Fruit fly (Drosophila melanogaster) whole organism, pupa: ENCODE results near the gene kuz.

Experiments
- CG10348 ChIP-seq: fragments of 200-800 bp; sonication (Bioruptor generic); IDR thresholded peaks from 2 replicates; pipeline ENCODE4 v1.3.6; 2022; ENCODE audit warnings: missing biosample characterization, missing genetic modification characterization
- CG12605 ChIP-seq: fragments of 200-800 bp; sonication (Bioruptor generic); IDR thresholded peaks from 2 replicates; pipeline ENCODE4 v1.3.6; 2022; ENCODE audit warnings: missing biosample characterization, missing genetic modification characterization
- CG13204 ChIP-seq: fragments of 200-800 bp; sonication (Bioruptor generic); optimal IDR thresholded peaks from 2 replicates; lab custom pipeline; 2018; ENCODE audit warnings: missing biosample characterization, mild to moderate bottlenecking, missing genetic modification characterization, moderate library complexity
- CG14655 ChIP-seq: fragments of 200-800 bp; sonication (Bioruptor generic); optimal IDR thresholded peaks from 3 replicates; lab custom pipeline; 2017; ENCODE audit warnings: mild to moderate bottlenecking, missing biosample characterization, missing genetic modification reagents, missing genetic modification characterization
- CG15710 ChIP-seq: fragments of 200-800 bp; sonication (Bioruptor generic); optimal IDR thresholded peaks from 2 replicates; lab custom pipeline; 2018; ENCODE audit warnings: missing biosample characterization, mild to moderate bottlenecking, missing genetic modification characterization, moderate library complexity
- CG17806 ChIP-seq: fragments of 200-800 bp; sonication (Bioruptor generic); optimal IDR thresholded peaks from 2 replicates; lab custom pipeline; 2018; ENCODE audit warnings: missing biosample characterization, mild to moderate bottlenecking, missing genetic modification characterization, moderate library complexity
- CG32121 ChIP-seq: fragments of 200-800 bp; sonication (Bioruptor generic); IDR thresholded peaks from 2 replicates; pipeline ENCODE4 v1.3.6; 2022; ENCODE audit warnings: missing biosample characterization, missing genetic modification characterization
- CG34367 ChIP-seq: fragments of 200-800 bp; sonication (Bioruptor generic); optimal IDR thresholded peaks from 2 replicates; lab custom pipeline; 2018; ENCODE audit warnings: missing biosample characterization, mild to moderate bottlenecking, missing genetic modification characterization
- CG4496 ChIP-seq: fragments of 200-800 bp; sonication (Bioruptor generic); IDR thresholded peaks from 3 replicates; pipeline ENCODE4 v1.3.6; 2022; ENCODE audit warnings: missing biosample characterization, missing genetic modification characterization
- CG8159 ChIP-seq: fragments of 200-800 bp; sonication (Bioruptor generic); optimal IDR thresholded peaks from 3 replicates; lab custom pipeline; 2018; ENCODE audit warnings: missing biosample characterization, mild to moderate bottlenecking, missing genetic modification characterization, moderate library complexity
- CG8301 ChIP-seq: fragments of 200-800 bp; sonication (Bioruptor generic); optimal IDR thresholded peaks from 2 replicates; lab custom pipeline; 2018; ENCODE audit warnings: missing biosample characterization, mild to moderate bottlenecking, missing genetic modification characterization
- CG9948 ChIP-seq: fragments of 200-800 bp; sonication (Bioruptor generic); optimal IDR thresholded peaks from 2 replicates; lab custom pipeline; 2018; ENCODE audit warnings: missing biosample characterization, mild to moderate bottlenecking, missing genetic modification characterization, moderate library complexity
- D1 ChIP-seq: fragments of 200-800 bp; sonication (Bioruptor generic); optimal IDR thresholded peaks from 2 replicates; lab custom pipeline; 2018; ENCODE audit warnings: missing biosample characterization, mild to moderate bottlenecking, missing genetic modification characterization, moderate library complexity
- EcR ChIP-seq: fragments of 200-800 bp; sonication (Bioruptor generic); optimal IDR thresholded peaks from 3 replicates; lab custom pipeline; 2019; ENCODE audit warnings: missing biosample characterization, missing genetic modification characterization, mild to moderate bottlenecking, moderate library complexity, missing genetic modification reagents
- Ets98B ChIP-seq: fragments of 200-800 bp; sonication (Bioruptor generic); IDR thresholded peaks from 2 replicates; pipeline ENCODE4 v1.3.6; 2022; ENCODE audit warnings: missing biosample characterization, missing genetic modification characterization
- Pif1A ChIP-seq: fragments of 200-800 bp; sonication (Bioruptor generic); optimal IDR thresholded peaks from 3 replicates; lab custom pipeline; 2016; ENCODE audit warnings: missing biosample characterization, missing genetic modification characterization
- Pif1B ChIP-seq: fragments of 200-800 bp; sonication (Bioruptor generic); optimal IDR thresholded peaks from 3 replicates; lab custom pipeline; 2016; ENCODE audit warnings: missing biosample characterization, missing genetic modification characterization
- Snoo ChIP-seq: fragments of 200-800 bp; sonication (Bioruptor generic); optimal IDR thresholded peaks from 3 replicates; lab custom pipeline; 2017; ENCODE audit warnings: missing biosample characterization, mild to moderate bottlenecking, missing genetic modification characterization, inconsistent platforms
- fd96Ca ChIP-seq: fragments of 200-800 bp; sonication (Bioruptor generic); IDR thresholded peaks from 3 replicates; pipeline ENCODE4 v1.3.6; 2022; ENCODE audit warnings: missing biosample characterization, missing genetic modification characterization
- gl ChIP-seq: fragments of 200-800 bp; sonication (Bioruptor generic); optimal IDR thresholded peaks from 2 replicates; lab custom pipeline; 2018; ENCODE audit warnings: missing biosample characterization, mild to moderate bottlenecking, missing genetic modification characterization
- rn ChIP-seq: fragments of 200-800 bp; sonication (Bioruptor generic); IDR thresholded peaks from 2 replicates; pipeline ENCODE4 v1.3.6; 2022; ENCODE audit warnings: missing biosample characterization, missing genetic modification characterization

kuz gene

dm6 chr2L:13547738-13548726 is 1.9 kb upstream of the kuz start:
- TF ChIP-seq gl (tag; lab: Kevin White, UChicago) (no peak), EcR (GFP tag; lab: Kevin White, UChicago) (no peak), rn (GFP tag; lab: Robert Waterston, UW) (0 out of 2 replicates have a peak, but pooled peaks have one; percentile 4), CG8159 (tag; lab: Kevin White, UChicago) (peak; percentile 82), Pif1A (GFP tag; lab: Kevin White, UChicago) (peak; percentile 79), Pif1B (GFP tag; lab: Kevin White, UChicago) (peak; percentile 59), CG13204 (GFP tag; lab: Kevin White, UChicago) (peak; percentile 91), Ets98B (GFP tag; lab: Robert Waterston, UW) (no peak; the same call in 1 of the 2 replicates), CG4496 (GFP tag; lab: Robert Waterston, UW) (peak; percentile 59), CG14655 (GFP tag; lab: Kevin White, UChicago) (peak; percentile 85), CG15710 (tag; lab: Kevin White, UChicago) (peak; percentile 80), CG12605 (GFP tag; lab: Robert Waterston, UW) (no peak), CG17806 (tag; lab: Kevin White, UChicago) (peak; percentile 63), Snoo (tag; lab: Kevin White, UChicago) (peak; percentile 70), CG8301 (peak; percentile 68), CG34367 (peak; percentile 65), CG32121 (no peak), CG9948 (tag; lab: Kevin White, UChicago) (peak; percentile 78), CG10348 (GFP tag; lab: Robert Waterston, UW) (no peak), D1 (no peak), fd96Ca (GFP tag; lab: Robert Waterston, UW) (peak; percentile 5; the same call in 1 of the 3 replicates)

dm6 chr2L:13548786-13549780 is 856 bp upstream of the kuz start, which contains the start of gene B4:
B4 (minus strand) TSS chr2L:13549328.
- TF ChIP-seq CG12605 (GFP tag; lab: Robert Waterston, UW) (peak; percentile 40; the same call in 1 of the 2 replicates), CG34367 (peak; percentile 44), D1 (peak; percentile 74), CG9948 (tag; lab: Kevin White, UChicago) (peak; percentile 20), CG10348 (GFP tag; lab: Robert Waterston, UW) (no peak), CG13204 (GFP tag; lab: Kevin White, UChicago) (peak; percentile 46), Ets98B (GFP tag; lab: Robert Waterston, UW) (peak; percentile 64; the same call in 1 of the 2 replicates), CG15710 (tag; lab: Kevin White, UChicago) (peak; percentile 61), CG8301 (peak; percentile 43), gl (tag; lab: Kevin White, UChicago) (peak; percentile 72), CG14655 (GFP tag; lab: Kevin White, UChicago) (peak; percentile 59), EcR (GFP tag; lab: Kevin White, UChicago) (peak; percentile 38), CG4496 (GFP tag; lab: Robert Waterston, UW) (peak; percentile 35), CG32121 (peak; percentile 61), Pif1A (GFP tag; lab: Kevin White, UChicago) (peak; percentile 53), CG8159 (tag; lab: Kevin White, UChicago) (peak; percentile 27), Pif1B (GFP tag; lab: Kevin White, UChicago) (no peak), Snoo (tag; lab: Kevin White, UChicago) (peak; percentile 16), rn (GFP tag; lab: Robert Waterston, UW) (no peak), CG17806 (tag; lab: Kevin White, UChicago) (peak; percentile 27), fd96Ca (GFP tag; lab: Robert Waterston, UW) (no peak; the same call in 2 of the 3 replicates)

dm6 chr2L:13550488-13551033 is 622 bp downstream of the kuz start:
- no peak for TF ChIP-seq fd96Ca (GFP tag; lab: Robert Waterston, UW)
- TF ChIP-seq CG13204 (GFP tag; lab: Kevin White, UChicago): peak; percentile 67
- peak; percentile 30 for TF ChIP-seq CG34367
- TF ChIP-seq CG12605 (GFP tag; lab: Robert Waterston, UW): no peak
- peak; percentile 79 for TF ChIP-seq gl (tag; lab: Kevin White, UChicago)
- no peak for TF ChIP-seq CG15710 (tag; lab: Kevin White, UChicago)
- TF ChIP-seq Pif1A (GFP tag; lab: Kevin White, UChicago): no peak
- TF ChIP-seq EcR (GFP tag; lab: Kevin White, UChicago): no peak
- peak; percentile 10 for TF ChIP-seq Snoo (tag; lab: Kevin White, UChicago)
- TF ChIP-seq Ets98B (GFP tag; lab: Robert Waterston, UW): peak; percentile 62; the same call in 1 of the 2 replicates
- no peak for TF ChIP-seq CG32121
- TF ChIP-seq CG14655 (GFP tag; lab: Kevin White, UChicago): peak; percentile 54
- no peak for TF ChIP-seq rn (GFP tag; lab: Robert Waterston, UW)
- TF ChIP-seq CG9948 (tag; lab: Kevin White, UChicago): no peak
- TF ChIP-seq CG4496 (GFP tag; lab: Robert Waterston, UW): peak; percentile 71; the same call in 2 of the 3 replicates
- no peak for TF ChIP-seq CG10348 (GFP tag; lab: Robert Waterston, UW)
- no peak for TF ChIP-seq CG17806 (tag; lab: Kevin White, UChicago)
- peak; percentile 3 for TF ChIP-seq Pif1B (GFP tag; lab: Kevin White, UChicago)
- peak; percentile 39 for TF ChIP-seq CG8301
- TF ChIP-seq CG8159 (tag; lab: Kevin White, UChicago): peak; percentile 17
- no peak for TF ChIP-seq D1
